Worm (Caenorhabditis elegans) whole organism, early embryonic: ENCODE results near the gene srd-32.

Source experiments
- B0310.2 ChIP-seq: sonication (generic microtip); optimal IDR thresholded peaks from 2 replicates; lab custom pipeline; 2016; ENCODE audit warnings: mild to moderate bottlenecking, missing genetic modification characterization, missing compliant biosample characterization
- ama-1 ChIP-seq: fragments of 150-350 bp; optimal IDR thresholded peaks from 2 replicates; lab custom pipeline; 2014
- ceh-36 ChIP-seq: sonication (generic microtip); optimal IDR thresholded peaks from 2 replicates; lab custom pipeline; 2016; ENCODE audit warnings: missing genetic modification characterization, inconsistent platforms, missing compliant biosample characterization
- flt-1 ChIP-seq: fragments of 200-800 bp; sonication (Bioruptor generic); IDR thresholded peaks from 2 replicates; pipeline ENCODE4 v1.3.6; 2022; ENCODE audit warnings: missing genetic modification characterization, missing compliant biosample characterization
- hmbx-1 ChIP-seq: sonication (generic microtip); optimal IDR thresholded peaks from 2 replicates; lab custom pipeline; 2016; ENCODE audit warnings: mild to moderate bottlenecking, missing genetic modification characterization, missing compliant biosample characterization
- hnd-1 ChIP-seq: sonication (generic microtip); optimal IDR thresholded peaks from 2 replicates; lab custom pipeline; 2016; ENCODE audit warnings: missing genetic modification characterization, missing compliant biosample characterization
- pes-1 ChIP-seq: fragments of 200-800 bp; sonication (Bioruptor generic); IDR thresholded peaks from 2 replicates; pipeline ENCODE4 v1.3.6; 2022; ENCODE audit warnings: missing genetic modification reagents, missing genetic modification characterization, missing compliant biosample characterization
- scrt-1 ChIP-seq: fragments of 200-800 bp; sonication (Bioruptor generic); IDR thresholded peaks from 2 replicates; pipeline ENCODE4 v1.3.6; 2022; ENCODE audit warnings: missing genetic modification characterization, missing compliant biosample characterization
- sea-1 ChIP-seq: fragments of 200-800 bp; sonication (Bioruptor generic); conservative IDR thresholded peaks from 2 replicates; pipeline ENCODE4 v1.3.6; 2022; ENCODE audit warnings: missing genetic modification characterization, missing compliant biosample characterization
- tbx-11 ChIP-seq: fragments of 200-800 bp; sonication (Bioruptor generic); IDR thresholded peaks from 2 replicates; pipeline ENCODE4 v1.3.6; 2022; ENCODE audit warnings: missing genetic modification characterization, missing compliant biosample characterization

ce11 chrV:4879251-4879650 is 13.8 kb downstream of the srd-32 start, which contains the start of gene T19H12.15:
- TF ChIP-seq pes-1 (GFP tag; lab: Robert Waterston, UW) (no peak), B0310.2 (tag; lab: Kevin White, UChicago) (no peak), flt-1 (no peak), scrt-1 (no peak), ama-1 (lab: Kevin White, UChicago) (no peak), hnd-1 (tag; lab: Kevin White, UChicago) (no peak), ceh-36 (tag; lab: Kevin White, UChicago) (no peak), hmbx-1 (tag; lab: Kevin White, UChicago) (no peak), sea-1 (GFP tag; lab: Robert Waterston, UW) (no peak), tbx-11 (GFP tag; lab: Robert Waterston, UW) (no peak)
